Worm (Caenorhabditis elegans): ENCODE data around the gene taco-1.

taco-1 gene

ce11 chrIII:282506-282905, 1.4 kb upstream of the taco-1 start:
- TF ChIP-seq somi-1 (GFP tag; optimal IDR thresholded peaks at IDR 0.05) (no peak), madf-3 (GFP tag; IDR thresholded peaks at IDR 0.05) (no peak), hlh-12 (tag; optimal IDR thresholded peaks at IDR 0.05) (no peak), ztf-26 (tag; optimal IDR thresholded peaks at IDR 0.05) (no peak), nhr-27 (tag; optimal IDR thresholded peaks at IDR 0.05) (no peak), fkh-3 (tag; optimal IDR thresholded peaks at IDR 0.05) (no peak), T07F8.4 (tag; optimal IDR thresholded peaks at IDR 0.05) (no peak), let-526 (GFP tag; IDR thresholded peaks at IDR 0.05) (no peak), nfya-1 (tag; optimal IDR thresholded peaks at IDR 0.05; ENCODE audit: borderline replicate concordance, insufficient read depth) (no peak), ceh-58 (GFP tag; IDR thresholded peaks at IDR 0.05) (no peak), egl-44 (GFP tag; IDR thresholded peaks at IDR 0.05) (no peak), bed-2 (GFP tag; IDR thresholded peaks at IDR 0.05) (no peak), cebp-2 (GFP tag; IDR thresholded peaks at IDR 0.05) (no peak), B0336.3 (GFP tag; IDR thresholded peaks at IDR 0.05) (no peak)

ce11 chrIII:292340-292739, 8.4 kb downstream of the taco-1 start, which contains the start of gene Y50D7A.1:
TSS of gene Y50D7A.1 (plus strand) at chrIII:292640.
- no peak for TF ChIP-seq F57A8.1 (GFP tag; optimal IDR thresholded peaks at IDR 0.05)
- TF ChIP-seq let-607 (tag; optimal IDR thresholded peaks at IDR 0.05) = no peak
- no peak for TF ChIP-seq zfh-2 (GFP tag; conservative IDR thresholded peaks at IDR 0.05)
- TF ChIP-seq K11D2.4 (GFP tag; IDR thresholded peaks at IDR 0.05) = no peak
- TF ChIP-seq tbx-9 (tag; optimal IDR thresholded peaks at IDR 0.05; ENCODE audit: borderline replicate concordance) = no peak
- no peak for TF ChIP-seq ZK185.1 (tag; optimal IDR thresholded peaks at IDR 0.05; ENCODE audit: poor library complexity, severe bottlenecking)
- TF ChIP-seq ceh-100 (GFP tag; IDR thresholded peaks at IDR 0.05) = no peak
- no peak for TF ChIP-seq K12H6.12 (tag; optimal IDR thresholded peaks at IDR 0.05)
- no peak for TF ChIP-seq lin-54 (GFP tag; optimal IDR thresholded peaks at IDR 0.05)

- TF ChIP-seq ceh-27 (GFP tag; optimal IDR thresholded peaks at IDR 0.05) = no peak
- no peak for TF ChIP-seq F57C9.4 (tag; optimal IDR thresholded peaks at IDR 0.05)
- no peak for TF ChIP-seq attf-3 (GFP tag; conservative IDR thresholded peaks at IDR 0.05)
- TF ChIP-seq akir-1 (GFP tag; optimal IDR thresholded peaks at IDR 0.05) = no peak
- TF ChIP-seq snpc-1.1 (tag; optimal IDR thresholded peaks at IDR 0.05; ENCODE audit: insufficient read depth) = no peak
- TF ChIP-seq nfyb-1 (GFP tag; IDR thresholded peaks at IDR 0.05) = no peak
- TF ChIP-seq xnd-1 (tag; optimal IDR thresholded peaks at IDR 0.05) = no peak
- no peak for TF ChIP-seq F22D6.2 (tag; optimal IDR thresholded peaks at IDR 0.05)
- no peak for TF ChIP-seq ceh-79 (tag; optimal IDR thresholded peaks at IDR 0.05)
- no peak for TF ChIP-seq bed-2 (GFP tag; IDR thresholded peaks at IDR 0.05)
- TF ChIP-seq rpc-1 (optimal IDR thresholded peaks at IDR 0.05) = no peak
- TF ChIP-seq rpc-1 (tag; optimal IDR thresholded peaks at IDR 0.05) = no peak
- TF ChIP-seq sdz-38 (tag; optimal IDR thresholded peaks at IDR 0.05) = no peak
- TF ChIP-seq efl-1 (GFP tag; optimal IDR thresholded peaks at IDR 0.05) = no peak
These were observed 10.6 kb downstream of the taco-1 start, which contains the start of gene Y50D7A.13 for ce11 chrIII:294527-294926. TSS of gene Y50D7A.13 (minus strand) at chrIII:294627.

ce11 chrIII:297882-298281, 14.0 kb downstream of the taco-1 start:
- TF ChIP-seq ceh-58 (GFP tag; IDR thresholded peaks at IDR 0.05) (0 out of 2 replicates have a peak, but pooled peaks have one; percentile 25), egrh-3 (GFP tag; IDR thresholded peaks at IDR 0.05) (0 out of 2 replicates have a peak, but pooled peaks have one; percentile 12), Y95B8A.8 (GFP tag; IDR thresholded peaks at IDR 0.05) (0 out of 2 replicates have a peak, but pooled peaks have one; percentile 13)
